Fruit fly (Drosophila melanogaster): ENCODE data around the gene Diedel.

- TF ChIP-seq ttk (optimal IDR thresholded peaks at IDR 0.05) (no peak), h (optimal IDR thresholded peaks at IDR 0.05) (no peak), psq (optimal IDR thresholded peaks at IDR 0.05) (no peak), Myc (optimal IDR thresholded peaks at IDR 0.05) (no peak), insv (optimal IDR thresholded peaks at IDR 0.05) (no peak)
Observed at dm6 chr3R:29522164-29522563, 28.5 kb downstream of the Diedel start.

Data from Kc167 (cell line).